Worm (Caenorhabditis elegans) whole organism, early embryonic: ENCODE results near the gene F13H8.3.

Experiments used
- B0310.2 ChIP-seq: sonication (generic microtip); optimal IDR thresholded peaks from 2 replicates; lab custom pipeline; 2016; ENCODE audit warnings: mild to moderate bottlenecking, missing genetic modification characterization, missing compliant biosample characterization
- F13C5.2 ChIP-seq: sonication (generic microtip); optimal IDR thresholded peaks from 2 replicates; lab custom pipeline; 2017; ENCODE audit warnings: mild to moderate bottlenecking, missing genetic modification characterization, inconsistent platforms, missing compliant biosample characterization
- ama-1 ChIP-seq: fragments of 150-350 bp; optimal IDR thresholded peaks from 2 replicates; lab custom pipeline; 2014
- ceh-13 ChIP-seq: fragments of 200-800 bp; sonication (Bioruptor generic); optimal IDR thresholded peaks from 2 replicates; lab custom pipeline; 2018; ENCODE audit warnings: mild to moderate bottlenecking, missing genetic modification characterization, missing compliant biosample characterization
- flt-1 ChIP-seq: fragments of 200-800 bp; sonication (Bioruptor generic); IDR thresholded peaks from 2 replicates; pipeline ENCODE4 v1.3.6; 2022; ENCODE audit warnings: missing genetic modification characterization, missing compliant biosample characterization
- hmg-4 ChIP-seq: fragments of 200-800 bp; sonication (Bioruptor generic); optimal IDR thresholded peaks from 2 replicates; lab custom pipeline; 2018; ENCODE audit warnings: mild to moderate bottlenecking, missing genetic modification characterization, missing compliant biosample characterization
- hnd-1 ChIP-seq: sonication (generic microtip); optimal IDR thresholded peaks from 2 replicates; lab custom pipeline; 2016; ENCODE audit warnings: missing genetic modification characterization, missing compliant biosample characterization
- pes-1 ChIP-seq: fragments of 200-800 bp; sonication (Bioruptor generic); IDR thresholded peaks from 2 replicates; pipeline ENCODE4 v1.3.6; 2022; ENCODE audit warnings: missing genetic modification reagents, missing genetic modification characterization, missing compliant biosample characterization
- scrt-1 ChIP-seq: fragments of 200-800 bp; sonication (Bioruptor generic); IDR thresholded peaks from 2 replicates; pipeline ENCODE4 v1.3.6; 2022; ENCODE audit warnings: missing genetic modification characterization, missing compliant biosample characterization
- sea-1 ChIP-seq: fragments of 200-800 bp; sonication (Bioruptor generic); conservative IDR thresholded peaks from 2 replicates; pipeline ENCODE4 v1.3.6; 2022; ENCODE audit warnings: missing genetic modification characterization, missing compliant biosample characterization
- tbx-11 ChIP-seq: fragments of 200-800 bp; sonication (Bioruptor generic); IDR thresholded peaks from 2 replicates; pipeline ENCODE4 v1.3.6; 2022; ENCODE audit warnings: missing genetic modification characterization, missing compliant biosample characterization
- tbx-37 ChIP-seq: fragments of 200-800 bp; sonication (Bioruptor generic); conservative IDR thresholded peaks from 2 replicates; pipeline ENCODE4 v1.3.6; 2022; ENCODE audit warnings: missing genetic modification reagents, missing genetic modification characterization, missing compliant biosample characterization
- tra-4 ChIP-seq: sonication (generic microtip); optimal IDR thresholded peaks from 2 replicates; lab custom pipeline; 2017; ENCODE audit warnings: missing genetic modification characterization, missing compliant biosample characterization

- TF ChIP-seq ama-1 (lab: Kevin White, UChicago), result no peak
- TF ChIP-seq tbx-37 (GFP tag; lab: Robert Waterston, UW), result no peak
- no peak for TF ChIP-seq flt-1 (GFP tag; lab: Robert Waterston, UW)
- no peak for TF ChIP-seq B0310.2
- no peak for TF ChIP-seq sea-1 (GFP tag; lab: Robert Waterston, UW)
- no peak for TF ChIP-seq tbx-11 (GFP tag; lab: Robert Waterston, UW)
- no peak for TF ChIP-seq ceh-13 (GFP tag; lab: Kevin White, UChicago)
- no peak for TF ChIP-seq scrt-1 (GFP tag; lab: Robert Waterston, UW)
- TF ChIP-seq hmg-4 (GFP tag; lab: Kevin White, UChicago), result no peak
- no peak for TF ChIP-seq pes-1 (GFP tag; lab: Robert Waterston, UW)
- TF ChIP-seq F13C5.2 (tag; lab: Kevin White, UChicago), result no peak
- TF ChIP-seq hnd-1 (tag; lab: Kevin White, UChicago), result no peak
- no peak for TF ChIP-seq tra-4 (tag; lab: Kevin White, UChicago)
These were observed 28.2 kb upstream of the F13H8.3 start, which contains the start of gene T24H7.9 for ce11 chrII:6235432-6236092.
